Fruit fly (Drosophila melanogaster) whole organism, embryonic: Measurements from ENCODE around the gene CG7557.

ENCODE experiments used
- Awh ChIP-seq: fragments of 200-800 bp; sonication (Bioruptor generic); IDR thresholded peaks from 2 replicates; pipeline ENCODE4, ENCODE4 v1.3.6; 2022; ENCODE audit warnings: missing biosample characterization, missing genetic modification characterization
- B-H2 ChIP-seq: fragments of 200-800 bp; sonication (Bioruptor generic); optimal IDR thresholded peaks from 2 replicates; lab custom pipeline; 2018; ENCODE audit warnings: missing biosample characterization, mild to moderate bottlenecking, missing genetic modification characterization
- Blimp-1 ChIP-seq: fragments of 200-800 bp; sonication (Bioruptor generic); optimal IDR thresholded peaks from 3 replicates; lab custom pipeline; 2018; ENCODE audit warnings: missing biosample characterization, missing genetic modification characterization, mild to moderate bottlenecking, moderate library complexity, missing genetic modification reagents
- CG12769 ChIP-seq: fragments of 200-800 bp; sonication (Bioruptor generic); optimal IDR thresholded peaks from 2 replicates; lab custom pipeline; 2019; ENCODE audit warnings: missing biosample characterization, mild to moderate bottlenecking, missing genetic modification characterization, moderate library complexity
- CG13894 ChIP-seq: fragments of 200-800 bp; sonication (Bioruptor generic); optimal IDR thresholded peaks from 3 replicates; lab custom pipeline; 2018; ENCODE audit warnings: missing biosample characterization, mild to moderate bottlenecking, missing genetic modification characterization, moderate library complexity
- CG1603 ChIP-seq: fragments of 200-800 bp; sonication (Bioruptor generic); optimal IDR thresholded peaks from 2 replicates; lab custom pipeline; 2019; ENCODE audit warnings: missing biosample characterization, mild to moderate bottlenecking, missing genetic modification characterization, moderate library complexity
- CG16779 ChIP-seq: fragments of 200-800 bp; sonication (Bioruptor generic); IDR thresholded peaks from 2 replicates; pipeline ENCODE4 v1.3.6; 2022; ENCODE audit warnings: missing biosample characterization, missing genetic modification characterization
- CG17802 ChIP-seq: fragments of 200-800 bp; sonication (Bioruptor generic); optimal IDR thresholded peaks from 2 replicates; lab custom pipeline; 2018; ENCODE audit warnings: missing biosample characterization, mild to moderate bottlenecking, missing genetic modification characterization, moderate library complexity
- CG2199 ChIP-seq: fragments of 200-800 bp; sonication (Bioruptor generic); IDR thresholded peaks from 3 replicates; pipeline ENCODE4 v1.3.6; 2022; ENCODE audit warnings: missing biosample characterization, missing genetic modification characterization
- CG30403 ChIP-seq: fragments of 200-800 bp; sonication (Bioruptor generic); optimal IDR thresholded peaks from 3 replicates; lab custom pipeline; 2016; ENCODE audit warnings: missing biosample characterization, missing genetic modification characterization
- CG6175 ChIP-seq: fragments of 200-800 bp; sonication (Bioruptor generic); IDR thresholded peaks from 3 replicates; pipeline ENCODE4 v1.3.6; 2022; ENCODE audit warnings: missing biosample characterization, missing genetic modification characterization
- CG8290 ChIP-seq, 3 experiments: fragments of 200-800 bp; sonication (Bioruptor generic); optimal IDR thresholded peaks; 2 replicates each; lab custom pipeline; 2016 to 2019; ENCODE audit warnings: missing biosample characterization in 3 of 3, missing genetic modification characterization in 3 of 3, mild to moderate bottlenecking in 2 of 3, moderate library complexity in 1 of 3
- CG9727 ChIP-seq: fragments of 200-800 bp; sonication (Bioruptor generic); optimal IDR thresholded peaks from 3 replicates; lab custom pipeline; 2017; ENCODE audit warnings: missing biosample characterization, mild to moderate bottlenecking, missing genetic modification characterization
- D ChIP-seq, 2 experiments: fragments of 200-800 bp in 1 of 2; fragments of >200 bp in 1 of 2; sonication (Bioruptor generic) in 1 of 2; optimal IDR thresholded peaks; 2 replicates in 1 of 2; 3 replicates in 1 of 2; lab custom pipeline; 2017; ENCODE audit warnings: mild to moderate bottlenecking in 1 of 2, missing biosample characterization in 1 of 2, missing genetic modification characterization in 1 of 2, missing genetic modification reagents in 1 of 2
- HHEX ChIP-seq: fragments of 200-800 bp; sonication (Bioruptor generic); optimal IDR thresholded peaks from 3 replicates; lab custom pipeline; 2017; ENCODE audit warnings: missing biosample characterization, mild to moderate bottlenecking, missing genetic modification characterization, missing genetic modification reagents
- HLH4C ChIP-seq: fragments of 200-800 bp; sonication (Bioruptor generic); IDR thresholded peaks from 3 replicates; pipeline ENCODE4 v1.3.6; 2022; ENCODE audit warnings: missing biosample characterization, missing genetic modification characterization; ENCODE audit not compliant: partially characterized antibody
- Med ChIP-seq: fragments of 200-800 bp; sonication (Bioruptor generic); peaks from one replicate; lab custom pipeline; 2016; ENCODE audit warnings: missing biosample characterization, missing genetic modification characterization, mild to moderate bottlenecking, inconsistent platforms, moderate library complexity
- Nf-YA ChIP-seq: fragments of 200-800 bp; sonication (Bioruptor generic); IDR thresholded peaks from 2 replicates; pipeline ENCODE4 v1.3.6; 2022; ENCODE audit warnings: missing biosample characterization, missing genetic modification characterization
- PHDP ChIP-seq: fragments of 200-800 bp; sonication (Bioruptor generic); optimal IDR thresholded peaks from 3 replicates; lab custom pipeline; 2018; ENCODE audit warnings: missing biosample characterization, mild to moderate bottlenecking, missing genetic modification characterization, moderate library complexity
- Pdp1 ChIP-seq, 2 experiments: fragments of 200-800 bp; sonication (Bioruptor generic); optimal IDR thresholded peaks; 3 replicates each; lab custom pipeline; 2016; ENCODE audit warnings: missing biosample characterization in 2 of 2, missing genetic modification characterization in 2 of 2, mild to moderate bottlenecking in 1 of 2, moderate library complexity in 1 of 2
- abd-A ChIP-seq: fragments of 200-800 bp; sonication (Bioruptor generic); optimal IDR thresholded peaks from 3 replicates; lab custom pipeline; 2019; ENCODE audit warnings: missing biosample characterization, mild to moderate bottlenecking, missing genetic modification characterization, moderate library complexity
- chinmo ChIP-seq: fragments of 200-800 bp; sonication (Bioruptor generic); IDR thresholded peaks from 4 replicates; pipeline ENCODE4 v1.3.6; 2022; ENCODE audit warnings: missing biosample characterization, missing genetic modification characterization; ENCODE audit not compliant: partially characterized antibody
- chm ChIP-seq: fragments of 200-800 bp; sonication (Bioruptor generic); IDR thresholded peaks from 2 replicates; pipeline ENCODE4 v1.3.6; 2022; ENCODE audit warnings: missing biosample characterization, missing genetic modification characterization
- ci ChIP-seq: fragments of 200-800 bp; sonication (Bioruptor generic); IDR thresholded peaks from 3 replicates; pipeline ENCODE4 v1.3.6; 2022; ENCODE audit warnings: missing biosample characterization, missing genetic modification characterization
- danr ChIP-seq: fragments of 200-800 bp; sonication (Bioruptor generic); IDR thresholded peaks from 2 replicates; pipeline ENCODE4 v1.3.6; 2022; ENCODE audit warnings: missing biosample characterization, missing genetic modification characterization
- ftz-f1 ChIP-seq: fragments of 200-800 bp; sonication (Bioruptor generic); optimal IDR thresholded peaks from 2 replicates; lab custom pipeline; 2016; ENCODE audit warnings: missing biosample characterization, missing genetic modification characterization
- gcm ChIP-seq: fragments of 200-800 bp; sonication (Bioruptor generic); optimal IDR thresholded peaks from 2 replicates; lab custom pipeline; 2019; ENCODE audit warnings: missing biosample characterization, mild to moderate bottlenecking, missing genetic modification characterization, moderate library complexity
- grn ChIP-seq: fragments of 200-800 bp; sonication (Bioruptor generic); optimal IDR thresholded peaks from 3 replicates; lab custom pipeline; 2017; ENCODE audit warnings: missing biosample characterization, missing genetic modification characterization
- jing ChIP-seq: fragments of 200-800 bp; sonication (Bioruptor generic); optimal IDR thresholded peaks from 2 replicates; lab custom pipeline; 2018; ENCODE audit warnings: missing biosample characterization, mild to moderate bottlenecking, missing genetic modification characterization
- jumu ChIP-seq: fragments of 200-800 bp; sonication (Bioruptor generic); optimal IDR thresholded peaks from 3 replicates; lab custom pipeline; 2016; ENCODE audit warnings: missing biosample characterization, missing genetic modification characterization
- kni ChIP-seq: fragments of 200-800 bp; sonication (Bioruptor generic); optimal IDR thresholded peaks from 3 replicates; lab custom pipeline; 2017; ENCODE audit warnings: mild to moderate bottlenecking, missing biosample characterization, missing genetic modification reagents, missing genetic modification characterization
- lab ChIP-seq: fragments of 200-800 bp; sonication (Bioruptor generic); optimal IDR thresholded peaks from 3 replicates; lab custom pipeline; 2017; ENCODE audit warnings: missing biosample characterization, missing genetic modification characterization, mild to moderate bottlenecking, moderate library complexity, missing genetic modification reagents
- pros ChIP-seq: fragments of 200-800 bp; sonication (Bioruptor generic); optimal IDR thresholded peaks from 3 replicates; lab custom pipeline; 2019; ENCODE audit warnings: missing biosample characterization, mild to moderate bottlenecking, missing genetic modification characterization, moderate library complexity
- slp2 ChIP-seq: fragments of 200-800 bp; sonication (Bioruptor generic); optimal IDR thresholded peaks from 2 replicates; lab custom pipeline; 2016; ENCODE audit warnings: missing biosample characterization, missing genetic modification characterization
- sr ChIP-seq: fragments of 200-800 bp; sonication (Bioruptor generic); IDR thresholded peaks from 3 replicates; pipeline ENCODE4 v1.3.6; 2022; ENCODE audit warnings: missing biosample characterization, missing genetic modification characterization
- tin ChIP-seq: fragments of 200-800 bp; sonication (Bioruptor generic); optimal IDR thresholded peaks from 3 replicates; lab custom pipeline; 2016; ENCODE audit warnings: missing biosample characterization, missing genetic modification characterization
- vvl ChIP-seq: fragments of 200-800 bp; sonication (Bioruptor generic); IDR thresholded peaks from 2 replicates; pipeline ENCODE4 v1.3.6; 2022; ENCODE audit warnings: missing biosample characterization, missing genetic modification characterization
- zen ChIP-seq: fragments of 200-800 bp; sonication (Bioruptor generic); optimal IDR thresholded peaks from 3 replicates; lab custom pipeline; 2018; ENCODE audit warnings: missing biosample characterization, mild to moderate bottlenecking, missing genetic modification characterization, moderate library complexity

CG7557 gene

DNA sequence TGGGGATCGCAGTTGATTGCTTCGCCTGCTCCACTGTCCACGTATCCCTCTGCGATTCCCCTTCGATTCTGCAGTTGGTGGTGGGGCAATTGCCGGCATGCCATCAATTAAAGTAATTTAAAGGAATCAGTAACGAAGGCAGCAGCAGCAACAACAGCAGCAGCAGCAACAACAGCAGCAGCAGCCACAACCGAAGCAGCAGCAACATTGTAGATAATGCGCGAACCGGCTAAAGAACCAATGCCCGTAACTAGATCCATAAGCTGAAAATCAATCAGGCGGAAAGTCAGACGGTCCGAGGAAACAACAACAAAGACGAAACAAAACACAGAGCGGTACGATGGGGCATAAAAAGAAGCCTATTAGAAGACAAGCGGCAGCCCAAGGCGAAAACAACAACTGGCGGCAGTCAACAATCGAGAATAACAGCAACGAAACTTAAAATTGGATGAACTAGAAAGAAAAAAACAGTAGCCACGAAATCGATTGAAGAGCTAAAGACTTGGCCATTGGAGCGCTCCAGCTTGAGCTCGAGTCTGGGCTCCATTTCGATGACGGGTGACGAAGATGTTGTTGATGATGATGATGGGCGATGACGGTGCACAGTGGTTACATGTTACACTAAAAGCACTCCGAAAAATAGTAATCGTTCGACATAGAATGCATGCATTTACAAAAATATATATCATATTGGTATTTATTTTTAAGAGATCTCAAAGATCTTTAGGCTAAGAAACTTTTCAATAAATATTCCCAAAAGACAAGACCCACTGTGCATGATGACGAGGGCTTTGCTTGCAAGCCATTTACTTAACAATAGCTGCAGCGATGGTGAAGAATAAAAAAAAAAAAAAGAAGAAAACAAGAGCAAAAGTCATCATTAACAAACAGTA, 39.4 kb upstream of the CG7557 start (continued):
- peak; percentile 83 for TF ChIP-seq CG17802 (tag; lab: Kevin White, UChicago)
- TF ChIP-seq jing = peak; percentile 91
- TF ChIP-seq slp2 = peak; percentile 95
- TF ChIP-seq CG30403 (GFP tag; lab: Kevin White, UChicago) = peak; percentile 95
- peak; percentile 91 for TF ChIP-seq CG9727 (GFP tag; lab: Kevin White, UChicago)
- peak; percentile 94 to 95 for TF ChIP-seq Pdp1 (GFP tag; optimal IDR thresholded peaks at IDR 0.05; lab: Kevin White, UChicago)
- no peak for TF ChIP-seq ftz-f1 (GFP tag; lab: Kevin White, UChicago)

DNA sequence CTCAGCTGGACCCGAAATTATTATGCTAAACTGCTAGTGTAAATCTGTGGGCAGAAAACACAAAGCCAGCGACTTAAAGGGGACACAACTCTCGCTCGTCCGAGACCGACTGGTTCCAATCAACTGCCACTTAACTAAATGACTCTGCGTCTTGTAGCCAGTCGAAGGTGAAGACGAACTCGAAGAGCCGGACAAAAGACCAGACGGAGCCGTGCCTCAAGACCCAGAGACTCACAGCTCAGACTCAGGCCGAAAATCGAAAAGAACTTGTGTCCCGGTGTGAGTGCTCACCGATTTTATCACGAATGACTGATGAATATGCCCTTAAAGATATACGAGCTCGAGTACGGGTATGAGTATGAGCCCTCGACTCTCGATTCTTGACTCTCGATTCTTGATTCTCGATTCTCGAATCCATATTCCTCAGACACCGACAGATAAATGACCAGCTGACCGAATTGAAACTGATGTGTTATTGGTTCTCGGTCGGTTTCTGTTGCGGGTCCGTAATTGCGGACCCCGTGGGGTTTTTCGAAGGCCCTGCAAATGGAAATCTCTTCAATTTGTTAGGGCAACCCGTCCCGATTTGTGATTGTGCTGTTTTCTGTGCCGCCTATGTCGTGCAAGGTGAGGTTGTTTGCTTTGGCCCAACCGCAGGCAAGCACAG, 38.3 kb upstream of the CG7557 start:
- TF ChIP-seq Med (peak; percentile 74), pros (GFP tag; lab: Kevin White, UChicago) (peak; percentile 88), danr (GFP tag; lab: Robert Waterston, UW) (no peak), kni (peak; percentile 41), abd-A (tag; lab: Kevin White, UChicago) (peak; percentile 52), vvl (peak; percentile 35; the same call in 1 of the 2 replicates), CG1603 (peak; percentile 14), CG12769 (tag; lab: Kevin White, UChicago) (peak; percentile 82), lab (GFP tag; lab: Kevin White, UChicago) (peak; percentile 27), Nf-YA (GFP tag; lab: Robert Waterston, UW) (0 out of 2 replicates have a peak, but pooled peaks have one; percentile 36), tin (no peak), B-H2 (GFP tag; lab: Kevin White, UChicago) (no peak), jumu (GFP tag; lab: Kevin White, UChicago) (no peak), ci (GFP tag; lab: Robert Waterston, UW) (0 out of 3 replicates have a peak, but pooled peaks have one; percentile 24), gcm (no peak), HHEX (GFP tag; lab: Kevin White, UChicago) (peak; percentile 6), CG13894 (peak; percentile 99), CG6175 (GFP tag; lab: Robert Waterston, UW) (peak; percentile 73; the same call in 2 of the 3 replicates), Awh (GFP tag; lab: Robert Waterston, UW) (peak; percentile 72), CG30403 (GFP tag; lab: Kevin White, UChicago) (no peak), chinmo (GFP tag; lab: Robert Waterston, UW) (0 out of 4 replicates have a peak, but pooled peaks have one; percentile 52), D (optimal IDR thresholded peaks at IDR 0.05; lab: Kevin White, UChicago) (peak; percentile 35), D (GFP tag; optimal IDR thresholded peaks at IDR 0.05; lab: Kevin White, UChicago) (no peak), chm (0 out of 2 replicates have a peak, but pooled peaks have one; percentile 24), CG8290 (GFP tag; optimal IDR thresholded peaks at IDR 0.05; lab: Kevin White, UChicago) (no peak), CG8290 (tag; optimal IDR thresholded peaks at IDR 0.05; lab: Kevin White, UChicago) (peak in 1 of 2 experiments; percentile 57), CG16779 (peak; percentile 50; the same call in 1 of the 2 replicates), PHDP (tag; lab: Kevin White, UChicago) (no peak), sr (GFP tag; lab: Robert Waterston, UW) (peak; percentile 66; the same call in 1 of the 3 replicates), zen (tag; lab: Kevin White, UChicago) (peak; percentile 26), CG2199 (GFP tag; lab: Robert Waterston, UW) (peak; percentile 56; the same call in 1 of the 3 replicates), HLH4C (0 out of 3 replicates have a peak, but pooled peaks have one; percentile 31), Blimp-1 (peak; percentile 43), grn (GFP tag; lab: Kevin White, UChicago) (peak; percentile 35)
